ENCODE assay signal across 2 worm cellular contexts in the genomic region with DNA sequence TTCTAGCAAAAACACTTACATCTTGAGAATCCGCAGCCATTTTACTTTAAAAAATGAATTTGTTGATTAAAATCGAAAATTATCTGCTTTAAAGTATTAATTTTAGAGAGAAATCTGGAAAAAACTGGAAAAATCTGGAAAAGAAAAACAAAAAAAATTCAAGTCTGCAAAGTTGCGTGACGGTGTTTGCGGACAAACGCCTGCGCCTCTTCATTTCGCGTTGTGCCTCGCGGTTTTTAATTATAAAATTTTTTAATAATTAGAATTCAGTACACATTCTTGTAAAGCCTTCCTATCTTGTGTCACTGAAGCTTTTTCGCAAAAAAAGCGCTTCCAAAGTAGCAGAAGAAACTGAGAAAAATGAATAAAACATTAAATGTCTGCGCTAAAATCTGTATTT.
A peak's percentile ranks its signal among the peaks of the same experiment; 100 is the strongest.
TF ChIP-seq lines count a peak whose summit lies in the region.

A gene (minus strand): TSS at position 109 of the 400 bp plus-strand sequence.

TF ChIP-seq in whole organism, L1 larva, 84 proteins besides CTCF, POLR2A, EP300 and RAD21 (continued from another document):
- TF ChIP-seq lin-13 (GFP tag; optimal IDR thresholded peaks at IDR 0.05; lab: Kevin White, UChicago): peak; percentile 16
- TF ChIP-seq lin-15B (tag; optimal IDR thresholded peaks at IDR 0.05; lab: Kevin White, UChicago): no peak
- peak; percentile 26 for TF ChIP-seq elt-2 (tag; optimal IDR thresholded peaks at IDR 0.05; lab: Kevin White, UChicago)
- TF ChIP-seq ces-1 (GFP tag; optimal IDR thresholded peaks at IDR 0.05; lab: Kevin White, UChicago): no peak
- TF ChIP-seq mep-1 (tag; optimal IDR thresholded peaks at IDR 0.05; lab: Kevin White, UChicago): peak; percentile 96
- TF ChIP-seq ztf-11 (tag; optimal IDR thresholded peaks at IDR 0.05; lab: Kevin White, UChicago): no peak
- peak; percentile 41 to 57 for TF ChIP-seq lin-35 (GFP tag; optimal IDR thresholded peaks at IDR 0.05; lab: Kevin White, UChicago)
- no peak for TF ChIP-seq sptf-1 (tag; optimal IDR thresholded peaks at IDR 0.05; lab: Kevin White, UChicago)
- no peak for TF ChIP-seq mab-9 (GFP tag; IDR thresholded peaks at IDR 0.05; lab: Robert Waterston, UW)
- no peak for TF ChIP-seq ceh-63 (GFP tag; optimal IDR thresholded peaks at IDR 0.05; lab: Kevin White, UChicago)
- peak; percentile 71 for TF ChIP-seq unc-86 (tag; optimal IDR thresholded peaks at IDR 0.05; lab: Kevin White, UChicago)
- TF ChIP-seq xbp-1 (tag; optimal IDR thresholded peaks at IDR 0.05; lab: Kevin White, UChicago): peak; percentile 69
- no peak for TF ChIP-seq fkh-10 (GFP tag; optimal IDR thresholded peaks at IDR 0.05; lab: Kevin White, UChicago)
- TF ChIP-seq zip-4 (GFP tag; optimal IDR thresholded peaks at IDR 0.05; lab: Kevin White, UChicago): peak; percentile 11
- no peak for TF ChIP-seq unc-30 (tag; optimal IDR thresholded peaks at IDR 0.05; lab: Kevin White, UChicago)
- TF ChIP-seq nhr-28 (tag; optimal IDR thresholded peaks at IDR 0.05; lab: Kevin White, UChicago): no peak
- peak; percentile 45 to 65 for TF ChIP-seq efl-1 (optimal IDR thresholded peaks at IDR 0.05; lab: Kevin White, UChicago)
- peak; percentile 73 to 95 for TF ChIP-seq efl-1 (GFP tag; optimal IDR thresholded peaks at IDR 0.05 in 1 of 2; lab: Kevin White, UChicago)
- TF ChIP-seq unc-62 (GFP tag; optimal IDR thresholded peaks at IDR 0.05; lab: Kevin White, UChicago): no peak
- peak; percentile 69 for TF ChIP-seq nhr-20 (tag; optimal IDR thresholded peaks at IDR 0.05; lab: Kevin White, UChicago)
- no peak for TF ChIP-seq hpl-2 (GFP tag; optimal IDR thresholded peaks at IDR 0.05; lab: Kevin White, UChicago)
- no peak for TF ChIP-seq ceh-88 (GFP tag; IDR thresholded peaks at IDR 0.05; lab: Robert Waterston, UW)
- no peak for TF ChIP-seq pqm-1 (tag; optimal IDR thresholded peaks at IDR 0.05; lab: Kevin White, UChicago)
- peak; percentile 42 to 70 (median 64) for TF ChIP-seq dpl-1 (GFP tag; optimal IDR thresholded peaks at IDR 0.05; lab: Kevin White, UChicago)
- no peak for TF ChIP-seq tlp-1 (tag; optimal IDR thresholded peaks at IDR 0.05; lab: Kevin White, UChicago)

TF ChIP-seq in whole organism, young adult, 124 proteins besides CTCF, POLR2A, EP300 and RAD21 (continued from another document):
- TF ChIP-seq tlf-1 (GFP tag; optimal IDR thresholded peaks at IDR 0.05; lab: Kevin White, UChicago) (peak; percentile 48), cebp-2 (GFP tag; IDR thresholded peaks at IDR 0.05; lab: Robert Waterston, UW) (no peak), unc-62 (GFP tag; optimal IDR thresholded peaks at IDR 0.05; lab: Kevin White, UChicago) (no peak), bed-2 (GFP tag; IDR thresholded peaks at IDR 0.05; lab: Robert Waterston, UW) (no peak), xnd-1 (tag; optimal IDR thresholded peaks at IDR 0.05; lab: Kevin White, UChicago) (no peak), zfh-2 (GFP tag; conservative IDR thresholded peaks at IDR 0.05; lab: Robert Waterston, UW) (no peak), F33H1.4 (GFP tag; IDR thresholded peaks at IDR 0.05; lab: Robert Waterston, UW) (peak; percentile 50; the same call in 1 of the 2 replicates), F10E7.11 (tag; optimal IDR thresholded peaks at IDR 0.05; lab: Kevin White, UChicago) (no peak), let-526 (GFP tag; IDR thresholded peaks at IDR 0.05; lab: Robert Waterston, UW) (no peak), T07F8.4 (tag; optimal IDR thresholded peaks at IDR 0.05; lab: Kevin White, UChicago) (no peak), ZK185.1 (tag; optimal IDR thresholded peaks at IDR 0.05; lab: Kevin White, UChicago; ENCODE audit: poor library complexity, severe bottlenecking) (no peak)
TF ChIP-seq in whole organism, young adult: peak in this region for 37.
